Worm (Caenorhabditis elegans): ENCODE measurements around the gene tsp-12.

The tsp-12 gene

ce11 chrIV:10111441-10111840 lies 39.0 kb downstream of the tsp-12 start, which contains the start of gene spch-1:
Gene spch-1 (minus strand): TSS chrIV:10111541.
- TF ChIP-seq mec-3 (tag; optimal IDR thresholded peaks at IDR 0.05; ENCODE audit: borderline replicate concordance), result no peak
- TF ChIP-seq hlh-13 (GFP tag; optimal IDR thresholded peaks at IDR 0.05), result no peak
- TF ChIP-seq elt-4 (tag; optimal IDR thresholded peaks at IDR 0.05), result no peak
- TF ChIP-seq fax-1 (tag; optimal IDR thresholded peaks at IDR 0.05), result no peak
- no peak for TF ChIP-seq pag-3 (tag; optimal IDR thresholded peaks at IDR 0.05; ENCODE audit: borderline replicate concordance)
- no peak for TF ChIP-seq zip-5 (tag; optimal IDR thresholded peaks at IDR 0.05)
- no peak for TF ChIP-seq ceh-45 (GFP tag; IDR thresholded peaks at IDR 0.05)
- TF ChIP-seq sox-2 (GFP tag; IDR thresholded peaks at IDR 0.05), result no peak
- TF ChIP-seq nhr-232 (tag; optimal IDR thresholded peaks at IDR 0.05), result no peak
- TF ChIP-seq odd-2 (tag; optimal IDR thresholded peaks at IDR 0.05), result no peak
- TF ChIP-seq tbx-7 (tag; optimal IDR thresholded peaks at IDR 0.05), result no peak
- TF ChIP-seq unc-3 (GFP tag; conservative IDR thresholded peaks at IDR 0.05), result no peak
- TF ChIP-seq unc-3 (tag; optimal IDR thresholded peaks at IDR 0.05), result no peak
- no peak for TF ChIP-seq hlh-6 (tag; optimal IDR thresholded peaks at IDR 0.05)

ce11 chrIV:10110870-10111269 lies 39.5 kb downstream of the tsp-12 start:
- TF ChIP-seq syd-9 (tag; optimal IDR thresholded peaks at IDR 0.05), result no peak
- TF ChIP-seq Y22D7AL.16 (tag; optimal IDR thresholded peaks at IDR 0.05), result no peak
- no peak for TF ChIP-seq ztf-16 (tag; optimal IDR thresholded peaks at IDR 0.05)

ce11 chrIV:10110417-10110816 lies 40.0 kb downstream of the tsp-12 start, which contains the start of gene egl-38:
Gene egl-38 (minus strand): TSS chrIV:10110517.
- TF ChIP-seq pros-1 (tag; optimal IDR thresholded peaks at IDR 0.05) (no peak), K09A11.1 (tag; optimal IDR thresholded peaks at IDR 0.05; ENCODE audit: insufficient read depth) (no peak), ceh-31 (tag; optimal IDR thresholded peaks at IDR 0.05) (no peak), tbx-2 (tag; optimal IDR thresholded peaks at IDR 0.05) (no peak), rnt-1 (tag; optimal IDR thresholded peaks at IDR 0.05) (no peak), hlh-30 (tag; optimal IDR thresholded peaks at IDR 0.05; ENCODE audit: insufficient read depth) (no peak), ceh-14 (tag; optimal IDR thresholded peaks at IDR 0.05) (no peak), ceh-34 (tag; optimal IDR thresholded peaks at IDR 0.05) (no peak)

Data from whole organism, late embryonic.